Fruit fly (Drosophila melanogaster) whole organism, embryonic: Measurements from ENCODE around the gene LSm3.
A peak's percentile ranks its signal among the peaks of the same experiment; 100 is the strongest.

Source experiments
- Aef1 ChIP-seq: fragments of 200-800 bp; sonication (Bioruptor generic); IDR thresholded peaks from 3 replicates; pipeline ENCODE4 v1.3.6; 2022; ENCODE audit warnings: missing biosample characterization, missing genetic modification characterization
- CG12769 ChIP-seq: fragments of 200-800 bp; sonication (Bioruptor generic); optimal IDR thresholded peaks from 2 replicates; lab custom pipeline; 2019; ENCODE audit warnings: missing biosample characterization, mild to moderate bottlenecking, missing genetic modification characterization, moderate library complexity
- CG16815 ChIP-seq: fragments of 200-800 bp; sonication (Bioruptor generic); optimal IDR thresholded peaks from 3 replicates; lab custom pipeline; 2017; ENCODE audit warnings: missing biosample characterization, mild to moderate bottlenecking, missing genetic modification characterization
- CG17328 ChIP-seq: fragments of 200-800 bp; sonication (Bioruptor generic); IDR thresholded peaks from 2 replicates; pipeline ENCODE4 v1.3.6; 2022; ENCODE audit warnings: missing biosample characterization, missing genetic modification characterization
- CG17612 ChIP-seq: fragments of 200-800 bp; sonication (Bioruptor generic); IDR thresholded peaks from 2 replicates; pipeline ENCODE4 v1.3.6; 2022; ENCODE audit warnings: missing biosample characterization, missing genetic modification characterization
- CG2120 ChIP-seq: fragments of 200-800 bp; sonication (Bioruptor generic); optimal IDR thresholded peaks from 3 replicates; lab custom pipeline; 2016; ENCODE audit warnings: missing biosample characterization, missing genetic modification characterization
- CG2202 ChIP-seq: fragments of 200-800 bp; sonication (Bioruptor generic); optimal IDR thresholded peaks from 2 replicates; lab custom pipeline; 2018; ENCODE audit warnings: missing biosample characterization, mild to moderate bottlenecking, missing genetic modification characterization
- CG3995 ChIP-seq: fragments of 200-800 bp; sonication (Bioruptor generic); optimal IDR thresholded peaks from 3 replicates; lab custom pipeline; 2016; ENCODE audit warnings: missing biosample characterization, missing genetic modification characterization
- CG4404 ChIP-seq: fragments of 200-800 bp; sonication (Bioruptor generic); IDR thresholded peaks from 2 replicates; pipeline ENCODE4 v1.3.6; 2022; ENCODE audit warnings: missing biosample characterization, missing genetic modification characterization
- CG6813 ChIP-seq: fragments of 200-800 bp; sonication (Bioruptor generic); optimal IDR thresholded peaks from 2 replicates; lab custom pipeline; 2017; ENCODE audit warnings: missing biosample characterization, missing genetic modification characterization, mild to moderate bottlenecking, moderate library complexity, missing genetic modification reagents
- CG7839 ChIP-seq: fragments of 200-800 bp; sonication (Bioruptor generic); optimal IDR thresholded peaks from 3 replicates; lab custom pipeline; 2018; ENCODE audit warnings: missing biosample characterization, mild to moderate bottlenecking, missing genetic modification characterization, moderate library complexity
- CG7963 ChIP-seq: fragments of 200-800 bp; sonication (Bioruptor generic); IDR thresholded peaks from 3 replicates; pipeline ENCODE4 v1.3.6; 2022; ENCODE audit warnings: missing biosample characterization, missing genetic modification characterization; ENCODE audit not compliant: partially characterized antibody
- CG7987 ChIP-seq: fragments of 200-800 bp; sonication (Bioruptor generic); optimal IDR thresholded peaks from 2 replicates; lab custom pipeline; 2018; ENCODE audit warnings: missing biosample characterization, mild to moderate bottlenecking, missing genetic modification characterization, moderate library complexity
- CG8359 ChIP-seq: fragments of 200-800 bp; sonication (Bioruptor generic); optimal IDR thresholded peaks from 2 replicates; lab custom pipeline; 2017; ENCODE audit warnings: missing biosample characterization, mild to moderate bottlenecking, missing genetic modification characterization, borderline replicate concordance
- CG9437 ChIP-seq: fragments of 200-800 bp; sonication (Bioruptor generic); optimal IDR thresholded peaks from 2 replicates; lab custom pipeline; 2018; ENCODE audit warnings: missing biosample characterization, mild to moderate bottlenecking, missing genetic modification characterization
- CG9797 ChIP-seq: fragments of 200-800 bp; sonication (Bioruptor generic); optimal IDR thresholded peaks from 3 replicates; lab custom pipeline; 2018; ENCODE audit warnings: missing biosample characterization, mild to moderate bottlenecking, missing genetic modification characterization
- Camta ChIP-seq: fragments of 200-800 bp; sonication (Bioruptor generic); optimal IDR thresholded peaks from 2 replicates; lab custom pipeline; 2016; ENCODE audit warnings: missing biosample characterization, missing genetic modification characterization
- Dek ChIP-seq: fragments of 200-800 bp; sonication (Bioruptor generic); optimal IDR thresholded peaks from 3 replicates; lab custom pipeline; 2019; ENCODE audit warnings: missing biosample characterization, mild to moderate bottlenecking, missing genetic modification characterization, moderate library complexity
- Eip74EF ChIP-seq, 2 experiments: fragments of 200-800 bp in 1 of 2; fragments of >200 bp in 1 of 2; sonication (Bioruptor generic) in 1 of 2; optimal IDR thresholded peaks; 2 replicates each; lab custom pipeline; 2017 to 2019; ENCODE audit warnings: missing biosample characterization in 2 of 2, missing genetic modification characterization in 2 of 2, mild to moderate bottlenecking in 1 of 2, moderate library complexity in 1 of 2
- Fer1 ChIP-seq: fragments of 200-800 bp; sonication (Bioruptor generic); optimal IDR thresholded peaks from 2 replicates; lab custom pipeline; 2017; ENCODE audit warnings: missing biosample characterization, mild to moderate bottlenecking, missing genetic modification characterization
- Fer3 ChIP-seq: fragments of 200-800 bp; sonication (Bioruptor generic); optimal IDR thresholded peaks from 2 replicates; lab custom pipeline; 2018; ENCODE audit warnings: missing biosample characterization, mild to moderate bottlenecking, missing genetic modification characterization, moderate library complexity
- Hsf ChIP-seq: fragments of 200-800 bp; sonication (Bioruptor generic); optimal IDR thresholded peaks from 3 replicates; lab custom pipeline; 2016; ENCODE audit warnings: missing biosample characterization, missing genetic modification characterization
- Jarid2 ChIP-seq: fragments of 200-800 bp; sonication (Bioruptor generic); optimal IDR thresholded peaks from 3 replicates; lab custom pipeline; 2017; ENCODE audit warnings: mild to moderate bottlenecking, missing biosample characterization, missing genetic modification reagents, missing genetic modification characterization
- Kr ChIP-seq: fragments of 200-800 bp; sonication (Bioruptor generic); optimal IDR thresholded peaks from 2 replicates; lab custom pipeline; 2017; ENCODE audit warnings: missing biosample characterization, mild to moderate bottlenecking, missing genetic modification characterization
- Lim3 ChIP-seq: fragments of 200-800 bp; sonication (Bioruptor generic); IDR thresholded peaks from 2 replicates; pipeline ENCODE4 v1.3.6; 2022; ENCODE audit warnings: missing biosample characterization, missing genetic modification characterization
- Mes4 ChIP-seq: fragments of 200-800 bp; sonication (Bioruptor generic); optimal IDR thresholded peaks from 2 replicates; lab custom pipeline; 2016; ENCODE audit warnings: missing biosample characterization, missing genetic modification characterization
- Neu2 ChIP-seq: fragments of 200-800 bp; sonication (Bioruptor generic); optimal IDR thresholded peaks from 3 replicates; lab custom pipeline; 2016; ENCODE audit warnings: missing biosample characterization, missing genetic modification characterization, borderline replicate concordance
- Optix ChIP-seq: fragments of 200-800 bp; sonication (Bioruptor generic); IDR thresholded peaks from 3 replicates; pipeline ENCODE4 v1.3.6; 2022; ENCODE audit warnings: missing biosample characterization, missing genetic modification characterization
- Sin3A ChIP-seq: fragments of >200 bp; optimal IDR thresholded peaks from 2 replicates; lab custom pipeline; 2018
- ac ChIP-seq: fragments of 200-800 bp; sonication (Bioruptor generic); optimal IDR thresholded peaks from 3 replicates; lab custom pipeline; 2017; ENCODE audit warnings: missing biosample characterization, mild to moderate bottlenecking, missing genetic modification characterization
- bcd ChIP-seq: fragments of 200-800 bp; sonication (Bioruptor generic); optimal IDR thresholded peaks from 2 replicates; lab custom pipeline; 2017; ENCODE audit warnings: missing biosample characterization, mild to moderate bottlenecking, missing genetic modification characterization
- br ChIP-seq: fragments of >200 bp; optimal IDR thresholded peaks from 2 replicates; lab custom pipeline; 2017
- btn ChIP-seq: fragments of 200-800 bp; sonication (Bioruptor generic); optimal IDR thresholded peaks from 2 replicates; lab custom pipeline; 2016; ENCODE audit warnings: missing biosample characterization, missing genetic modification characterization
- corto ChIP-seq: fragments of 200-800 bp; sonication (Bioruptor generic); optimal IDR thresholded peaks from 2 replicates; lab custom pipeline; 2016; ENCODE audit warnings: missing biosample characterization, mild to moderate bottlenecking, missing genetic modification characterization, moderate library complexity
- dm ChIP-seq: fragments of 200-800 bp; sonication (Bioruptor generic); optimal IDR thresholded peaks from 3 replicates; lab custom pipeline; 2016; ENCODE audit warnings: missing biosample characterization, missing genetic modification characterization
- dysf ChIP-seq: fragments of 200-800 bp; sonication (Bioruptor generic); IDR thresholded peaks from 3 replicates; pipeline ENCODE4 v1.3.6; 2022; ENCODE audit warnings: missing biosample characterization, missing genetic modification characterization
- esg ChIP-seq: fragments of 200-800 bp; sonication (Bioruptor generic); conservative IDR thresholded peaks from 2 replicates; pipeline ENCODE4 v1.3.6; 2022; ENCODE audit warnings: missing biosample characterization, missing genetic modification characterization
- fru ChIP-seq: fragments of >200 bp; optimal IDR thresholded peaks from 2 replicates; lab custom pipeline; 2017
- hkb ChIP-seq, 2 experiments: fragments of 200-800 bp in 1 of 2; fragments of >200 bp in 1 of 2; sonication (Bioruptor generic) in 1 of 2; IDR thresholded peaks in 1 of 2; optimal IDR thresholded peaks in 1 of 2; 2 replicates each; pipeline versions ENCODE4 v1.3.6 to Lab custom; 2017 to 2022; ENCODE audit warnings: missing biosample characterization in 1 of 2, missing genetic modification characterization in 1 of 2
- klu ChIP-seq: fragments of 200-800 bp; sonication (Bioruptor generic); IDR thresholded peaks from 2 replicates; pipeline ENCODE4 v1.3.6; 2022; ENCODE audit warnings: missing biosample characterization, missing genetic modification characterization
- maf-S ChIP-seq: fragments of 200-800 bp; sonication (Bioruptor generic); optimal IDR thresholded peaks from 2 replicates; lab custom pipeline; 2016; ENCODE audit warnings: missing biosample characterization, missing genetic modification characterization
- oc ChIP-seq: fragments of 200-800 bp; sonication (Bioruptor generic); optimal IDR thresholded peaks from 2 replicates; lab custom pipeline; 2018; ENCODE audit warnings: missing biosample characterization, mild to moderate bottlenecking, missing genetic modification characterization, moderate library complexity
- ro ChIP-seq: fragments of 200-800 bp; sonication (Bioruptor generic); IDR thresholded peaks from 2 replicates; pipeline ENCODE4 v1.3.6; 2022; ENCODE audit warnings: missing biosample characterization, missing genetic modification characterization
- sc ChIP-seq, 3 experiments: fragments of >200 bp in 2 of 3; fragments of 200-800 bp in 1 of 3; sonication (Bioruptor generic) in 1 of 3; optimal IDR thresholded peaks; 2 replicates in 2 of 3; 3 replicates in 1 of 3; lab custom pipeline; 2017; ENCODE audit warnings: mild to moderate bottlenecking in 1 of 3, missing biosample characterization in 1 of 3, missing genetic modification characterization in 1 of 3, missing genetic modification reagents in 1 of 3
- schlank ChIP-seq: fragments of 200-800 bp; sonication (Bioruptor generic); optimal IDR thresholded peaks from 2 replicates; lab custom pipeline; 2018; ENCODE audit warnings: missing biosample characterization, mild to moderate bottlenecking, missing genetic modification characterization
- sim ChIP-seq: fragments of 200-800 bp; sonication (Bioruptor generic); IDR thresholded peaks from 2 replicates; pipeline ENCODE4 v1.3.6; 2022; ENCODE audit warnings: missing biosample characterization, missing genetic modification characterization
- stc ChIP-seq: fragments of 200-800 bp; sonication (Bioruptor generic); IDR thresholded peaks from 2 replicates; pipeline ENCODE4 v1.3.6; 2022; ENCODE audit warnings: missing biosample characterization, missing genetic modification characterization
- vnd ChIP-seq: fragments of 200-800 bp; sonication (Bioruptor generic); IDR thresholded peaks from 3 replicates; pipeline ENCODE4 v1.3.6; 2022; ENCODE audit warnings: missing biosample characterization, missing genetic modification characterization; ENCODE audit not compliant: partially characterized antibody
- z ChIP-seq: fragments of 200-800 bp; sonication (Bioruptor generic); IDR thresholded peaks from 3 replicates; pipeline ENCODE4 v1.3.6; 2022; ENCODE audit warnings: missing biosample characterization, missing genetic modification characterization

LSm3 gene

DNA sequence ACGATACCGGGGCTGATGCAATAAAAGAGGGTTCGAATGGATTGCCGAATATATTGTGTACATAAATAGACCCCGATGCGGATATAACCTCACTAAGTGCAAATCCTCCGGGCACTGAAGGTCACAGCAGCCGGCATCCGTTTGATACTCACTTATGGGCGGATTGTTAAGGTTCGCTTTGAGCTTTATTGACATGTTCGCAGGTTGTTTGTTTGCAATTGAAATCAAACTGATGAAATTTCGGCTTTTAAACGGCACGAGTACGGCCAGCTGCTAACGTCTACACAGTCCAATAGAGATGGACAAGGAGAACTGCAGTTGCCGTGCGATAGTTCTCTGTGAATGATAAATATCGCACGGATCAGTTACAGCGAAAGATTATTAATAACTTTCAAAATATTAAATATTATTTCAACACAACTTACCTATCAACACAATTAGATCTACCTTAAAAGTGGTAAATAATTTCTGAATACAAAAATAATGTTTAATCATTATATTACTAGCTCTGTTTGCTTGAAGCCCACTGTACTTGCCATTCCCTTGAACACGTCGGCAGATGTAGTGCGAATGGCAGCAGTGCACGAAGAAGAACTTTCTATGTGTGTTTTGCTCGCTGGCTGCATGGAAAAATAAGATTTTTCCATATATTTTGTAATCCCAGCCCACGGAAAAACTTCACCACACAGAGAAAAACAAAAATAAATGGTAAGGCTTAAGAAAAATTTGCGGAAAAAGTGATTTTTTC, 37.8 kb upstream of the LSm3 start, which contains the start of the genes GluProRS and AP-1sigma (continued):
- TF ChIP-seq hkb (optimal IDR thresholded peaks at IDR 0.05; lab: Kevin White, UChicago): peak; percentile 16
- peak; percentile 93 for TF ChIP-seq hkb (GFP tag; IDR thresholded peaks at IDR 0.05; lab: Robert Waterston, UW)
- TF ChIP-seq stc (GFP tag; lab: Robert Waterston, UW): peak; percentile 90
- peak; percentile 91 for TF ChIP-seq CG16815 (GFP tag; lab: Kevin White, UChicago)
- TF ChIP-seq sim (GFP tag; lab: Robert Waterston, UW): peak; percentile 87
- peak; percentile 73 for TF ChIP-seq Lim3 (GFP tag; lab: Robert Waterston, UW)
- peak; percentile 88 for TF ChIP-seq Dek (tag; lab: Kevin White, UChicago)
- peak; percentile 99 for TF ChIP-seq Sin3A (lab: Kevin White, UChicago)
- peak; percentile 80 for TF ChIP-seq Camta (GFP tag; lab: Kevin White, UChicago)
- TF ChIP-seq z (GFP tag; lab: Robert Waterston, UW): 0 out of 3 replicates have a peak, but pooled peaks have one; percentile 53
- peak; percentile 59 for TF ChIP-seq CG6813 (GFP tag; lab: Kevin White, UChicago)
- TF ChIP-seq fru (lab: Kevin White, UChicago): no peak
- no peak for TF ChIP-seq sc (optimal IDR thresholded peaks at IDR 0.05; lab: Kevin White, UChicago)
- peak; percentile 78 for TF ChIP-seq sc (GFP tag; optimal IDR thresholded peaks at IDR 0.05; lab: Kevin White, UChicago)
- TF ChIP-seq oc: no peak
- peak; percentile 93 for TF ChIP-seq vnd (GFP tag; lab: Robert Waterston, UW)
- peak; percentile 89 for TF ChIP-seq Fer3 (tag; lab: Kevin White, UChicago)
- peak; percentile 79 for TF ChIP-seq corto (GFP tag; lab: Kevin White, UChicago)
- TF ChIP-seq Optix (GFP tag; lab: Robert Waterston, UW): peak; percentile 91
- TF ChIP-seq br (lab: Kevin White, UChicago): no peak
- TF ChIP-seq klu: peak; percentile 94
- peak; percentile 59 for TF ChIP-seq schlank (tag; lab: Kevin White, UChicago)
- peak; percentile 94 for TF ChIP-seq CG2120 (GFP tag; lab: Kevin White, UChicago)
- TF ChIP-seq Eip74EF (GFP tag; optimal IDR thresholded peaks at IDR 0.05; lab: Kevin White, UChicago): peak in 1 of 2 experiments; percentile 32
- TF ChIP-seq Kr: no peak
- peak; percentile 89 for TF ChIP-seq CG7839 (tag; lab: Kevin White, UChicago)
- peak; percentile 95 for TF ChIP-seq Aef1 (GFP tag; lab: Robert Waterston, UW)
- peak; percentile 27 for TF ChIP-seq CG9797 (GFP tag; lab: Kevin White, UChicago)
- peak; percentile 58 for TF ChIP-seq CG8359
- TF ChIP-seq bcd (GFP tag; lab: Kevin White, UChicago): peak; percentile 92
- TF ChIP-seq CG12769 (tag; lab: Kevin White, UChicago): peak; percentile 91
- TF ChIP-seq CG7987 (GFP tag; lab: Kevin White, UChicago): peak; percentile 46
- peak; percentile 96 for TF ChIP-seq CG4404
- peak; percentile 67 for TF ChIP-seq CG2202 (tag; lab: Kevin White, UChicago)
- TF ChIP-seq Hsf (GFP tag; lab: Kevin White, UChicago): peak; percentile 93
- TF ChIP-seq maf-S (GFP tag; lab: Kevin White, UChicago): peak; percentile 82
- peak; percentile 62 for TF ChIP-seq Mes4 (GFP tag; lab: Kevin White, UChicago)
- peak; percentile 79 for TF ChIP-seq ro (GFP tag; lab: Robert Waterston, UW)
- TF ChIP-seq btn: peak; percentile 42
- TF ChIP-seq dysf (GFP tag; lab: Robert Waterston, UW): peak; percentile 97
- peak; percentile 84 for TF ChIP-seq CG17612 (GFP tag; lab: Robert Waterston, UW)
- peak; percentile 58 for TF ChIP-seq Jarid2 (GFP tag; lab: Kevin White, UChicago)
- peak; percentile 79 for TF ChIP-seq dm (GFP tag; lab: Kevin White, UChicago)
- TF ChIP-seq CG7963 (GFP tag; lab: Robert Waterston, UW): peak; percentile 81
- peak; percentile 38 for TF ChIP-seq ac (GFP tag; lab: Kevin White, UChicago)
- TF ChIP-seq esg (GFP tag; lab: Robert Waterston, UW): peak; percentile 95
- peak; percentile 72 for TF ChIP-seq CG9437 (GFP tag; lab: Kevin White, UChicago)
- TF ChIP-seq CG3995 (GFP tag; lab: Kevin White, UChicago): peak; percentile 83
- TF ChIP-seq Fer1 (GFP tag; lab: Kevin White, UChicago): peak; percentile 83
- TF ChIP-seq CG17328 (GFP tag; lab: Robert Waterston, UW): peak; percentile 95
- TF ChIP-seq Neu2 (GFP tag; lab: Kevin White, UChicago): no peak
